Fruit fly (Drosophila melanogaster): ENCODE data around the gene Coprox.

Gene Coprox

dm6 chr2L:6971597-6972036 is 7.4 kb downstream of the Coprox start, which contains the start of gene snRNP-U1-70K (continued):
- TF ChIP-seq Gug (GFP tag; IDR thresholded peaks at IDR 0.05) (peak; percentile 20; the same call in 1 of the 4 replicates), ham (GFP tag; IDR thresholded peaks at IDR 0.05) (no peak), CG12744 (GFP tag; optimal IDR thresholded peaks at IDR 0.05) (no peak), GATAe (GFP tag; conservative IDR thresholded peaks at IDR 0.05) (no peak), pum (GFP tag; optimal IDR thresholded peaks at IDR 0.05) (no peak), zfh2 (GFP tag; optimal IDR thresholded peaks at IDR 0.05) (peak; percentile 1), B-H2 (GFP tag; optimal IDR thresholded peaks at IDR 0.05) (no peak), Pdp1 (GFP tag; optimal IDR thresholded peaks at IDR 0.05) (peak in 1 of 2 experiments; percentile 54), YL-1 (GFP tag; optimal IDR thresholded peaks at IDR 0.05) (peak; percentile 86), CG10431 (GFP tag; optimal IDR thresholded peaks at IDR 0.05) (no peak), CG1832 (GFP tag; optimal IDR thresholded peaks at IDR 0.05) (peak; percentile 35), CTCF (GFP tag; optimal IDR thresholded peaks at IDR 0.05) (peak; percentile 78), CG11085 (GFP tag; IDR thresholded peaks at IDR 0.05) (0 out of 2 replicates have a peak, but pooled peaks have one; percentile 13), CG2199 (GFP tag; IDR thresholded peaks at IDR 0.05) (no peak), row (GFP tag; IDR thresholded peaks at IDR 0.05) (peak; percentile 42; the same call in 2 of the 3 replicates), BEAF-32 (GFP tag; optimal IDR thresholded peaks at IDR 0.05) (peak; percentile 40), Adf1 (GFP tag; IDR thresholded peaks at IDR 0.05) (peak; percentile 55), seq (GFP tag; IDR thresholded peaks at IDR 0.05) (no peak), CG17829 (tag; optimal IDR thresholded peaks at IDR 0.05) (peak; percentile 53), Ets97D (GFP tag; optimal IDR thresholded peaks at IDR 0.05) (peak; percentile 46), Bgb (GFP tag; IDR thresholded peaks at IDR 0.05; ENCODE audit: partially characterized antibody) (peak; percentile 65), MESR4 (GFP tag; optimal IDR thresholded peaks at IDR 0.05) (peak; percentile 90), unc-4 (GFP tag; IDR thresholded peaks at IDR 0.05; ENCODE audit: partially characterized antibody) (peak; percentile 44; the same call in 1 of the 2 replicates), pros (GFP tag; optimal IDR thresholded peaks at IDR 0.05) (no peak), CG6791 (GFP tag; IDR thresholded peaks at IDR 0.05; ENCODE audit: partially characterized antibody) (peak; percentile 51; the same call in 2 of the 3 replicates), CG17328 (GFP tag; IDR thresholded peaks at IDR 0.05) (no peak), Opbp (GFP tag; IDR thresholded peaks at IDR 0.05; ENCODE audit: partially characterized antibody) (peak; percentile 20; the same call in 2 of the 3 replicates), CG17186 (GFP tag; optimal IDR thresholded peaks at IDR 0.05) (peak; percentile 1), CG15514 (GFP tag; optimal IDR thresholded peaks at IDR 0.05) (peak; percentile 81), chn (GFP tag; optimal IDR thresholded peaks at IDR 0.05) (peak; percentile 42), CG7928 (GFP tag; optimal IDR thresholded peaks at IDR 0.05) (peak; percentile 46), Xrp1 (GFP tag; IDR thresholded peaks at IDR 0.05) (no peak), phol (tag; optimal IDR thresholded peaks at IDR 0.05) (peak; percentile 53), slbo (GFP tag; IDR thresholded peaks at IDR 0.05) (no peak), lilli (GFP tag; optimal IDR thresholded peaks at IDR 0.05) (peak; percentile 40), nau (GFP tag; optimal IDR thresholded peaks at IDR 0.05) (no peak), CG6272 (GFP tag; IDR thresholded peaks at IDR 0.05) (no peak), fd102C (GFP tag; optimal IDR thresholded peaks at IDR 0.05) (no peak), CG18599 (GFP tag; optimal IDR thresholded peaks at IDR 0.05) (no peak), CG10321 (GFP tag; IDR thresholded peaks at IDR 0.05) (peak; percentile 93), CG6689 (GFP tag; IDR thresholded peaks at IDR 0.05) (no peak), zen (tag; optimal IDR thresholded peaks at IDR 0.05) (peak; percentile 62), Dek (tag; optimal IDR thresholded peaks at IDR 0.05) (peak; percentile 66), fd64A (GFP tag; optimal IDR thresholded peaks at IDR 0.05) (no peak), CG14710 (tag; optimal IDR thresholded peaks at IDR 0.05) (peak; percentile 99), E2f2 (GFP tag; IDR thresholded peaks at IDR 0.05) (peak; percentile 19; the same call in 1 of the 2 replicates), CoRest (tag; optimal IDR thresholded peaks at IDR 0.05) (peak; percentile 26), bcd (GFP tag; optimal IDR thresholded peaks at IDR 0.05) (peak; percentile 14), bsh (GFP tag; optimal IDR thresholded peaks at IDR 0.05) (no peak), CG12391 (tag; optimal IDR thresholded peaks at IDR 0.05) (peak; percentile 45)
